Worm (Caenorhabditis elegans): ENCODE data around the gene K05F1.13.
"Not testable (repeated sequence)": the region's sequence is repeated elsewhere in the genome, so short reads cannot be mapped to it uniquely, and the experiment has no call there.

ce11 chrII:5815382-5815781 lies 26.5 kb downstream of the K05F1.13 start, which contains the start of gene wago-5:
- TF ChIP-seq elt-3 (tag; optimal IDR thresholded peaks at IDR 0.05); nhr-10 (tag; optimal IDR thresholded peaks at IDR 0.05); R02D3.7 (tag; optimal IDR thresholded peaks at IDR 0.05); lin-13 (GFP tag; optimal IDR thresholded peaks at IDR 0.05): not testable (repeated sequence)
